Worm (Caenorhabditis elegans) whole organism, early embryonic: ENCODE measurements around the gene R03H10.11.
"Not testable (repeated sequence)": the region's sequence is repeated elsewhere in the genome, so short reads cannot be mapped to it uniquely, and the experiment has no call there.

Experiments used
- B0310.2 ChIP-seq: sonication (generic microtip); optimal IDR thresholded peaks from 2 replicates; lab custom pipeline; 2016; ENCODE audit warnings: mild to moderate bottlenecking, missing genetic modification characterization, missing compliant biosample characterization
- F13C5.2 ChIP-seq: sonication (generic microtip); optimal IDR thresholded peaks from 2 replicates; lab custom pipeline; 2017; ENCODE audit warnings: mild to moderate bottlenecking, missing genetic modification characterization, inconsistent platforms, missing compliant biosample characterization
- aly-1 ChIP-seq: sonication (generic microtip); optimal IDR thresholded peaks from 2 replicates; lab custom pipeline; 2016; ENCODE audit warnings: missing genetic modification characterization, missing compliant biosample characterization
- ama-1 ChIP-seq: fragments of 150-350 bp; optimal IDR thresholded peaks from 2 replicates; lab custom pipeline; 2014
- ceh-13 ChIP-seq: fragments of 200-800 bp; sonication (Bioruptor generic); optimal IDR thresholded peaks from 2 replicates; lab custom pipeline; 2018; ENCODE audit warnings: mild to moderate bottlenecking, missing genetic modification characterization, missing compliant biosample characterization
- ceh-36 ChIP-seq: sonication (generic microtip); optimal IDR thresholded peaks from 2 replicates; lab custom pipeline; 2016; ENCODE audit warnings: missing genetic modification characterization, inconsistent platforms, missing compliant biosample characterization
- ets-7 ChIP-seq: sonication (generic microtip); optimal IDR thresholded peaks from 2 replicates; lab custom pipeline; 2016; ENCODE audit warnings: missing genotype, missing genetic modification characterization, missing compliant biosample characterization
- flt-1 ChIP-seq: fragments of 200-800 bp; sonication (Bioruptor generic); IDR thresholded peaks from 2 replicates; pipeline ENCODE4 v1.3.6; 2022; ENCODE audit warnings: missing genetic modification characterization, missing compliant biosample characterization
- hmbx-1 ChIP-seq: sonication (generic microtip); optimal IDR thresholded peaks from 2 replicates; lab custom pipeline; 2016; ENCODE audit warnings: mild to moderate bottlenecking, missing genetic modification characterization, missing compliant biosample characterization
- hmg-4 ChIP-seq: fragments of 200-800 bp; sonication (Bioruptor generic); optimal IDR thresholded peaks from 2 replicates; lab custom pipeline; 2018; ENCODE audit warnings: mild to moderate bottlenecking, missing genetic modification characterization, missing compliant biosample characterization
- hnd-1 ChIP-seq: sonication (generic microtip); optimal IDR thresholded peaks from 2 replicates; lab custom pipeline; 2016; ENCODE audit warnings: missing genetic modification characterization, missing compliant biosample characterization
- pes-1 ChIP-seq: fragments of 200-800 bp; sonication (Bioruptor generic); IDR thresholded peaks from 2 replicates; pipeline ENCODE4 v1.3.6; 2022; ENCODE audit warnings: missing genetic modification reagents, missing genetic modification characterization, missing compliant biosample characterization
- scrt-1 ChIP-seq: fragments of 200-800 bp; sonication (Bioruptor generic); IDR thresholded peaks from 2 replicates; pipeline ENCODE4 v1.3.6; 2022; ENCODE audit warnings: missing genetic modification characterization, missing compliant biosample characterization
- sea-1 ChIP-seq: fragments of 200-800 bp; sonication (Bioruptor generic); conservative IDR thresholded peaks from 2 replicates; pipeline ENCODE4 v1.3.6; 2022; ENCODE audit warnings: missing genetic modification characterization, missing compliant biosample characterization
- tbx-11 ChIP-seq: fragments of 200-800 bp; sonication (Bioruptor generic); IDR thresholded peaks from 2 replicates; pipeline ENCODE4 v1.3.6; 2022; ENCODE audit warnings: missing genetic modification characterization, missing compliant biosample characterization
- tbx-37 ChIP-seq: fragments of 200-800 bp; sonication (Bioruptor generic); conservative IDR thresholded peaks from 2 replicates; pipeline ENCODE4 v1.3.6; 2022; ENCODE audit warnings: missing genetic modification reagents, missing genetic modification characterization, missing compliant biosample characterization
- tra-4 ChIP-seq: sonication (generic microtip); optimal IDR thresholded peaks from 2 replicates; lab custom pipeline; 2017; ENCODE audit warnings: missing genetic modification characterization, missing compliant biosample characterization

Gene R03H10.11

DNA sequence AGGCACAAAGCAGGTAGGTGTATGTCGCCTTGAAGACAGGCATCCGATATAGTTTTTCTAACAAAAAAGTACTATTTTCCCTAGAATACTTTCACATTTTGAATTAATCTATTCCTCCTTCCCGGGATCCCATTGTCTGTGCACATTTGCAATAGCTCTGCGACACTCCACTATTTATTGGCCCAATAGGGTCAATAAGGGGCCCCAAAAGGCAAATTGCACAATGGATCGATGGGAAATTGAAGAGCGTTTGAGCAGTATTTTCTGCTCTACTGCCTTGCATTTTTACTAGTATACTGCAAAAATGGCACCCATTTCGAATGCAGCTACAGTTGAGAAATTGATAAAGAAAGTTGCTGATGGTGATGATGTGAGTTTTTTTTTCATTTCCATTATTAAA lies at the start of gene R03H10.11:
R03H10.11 (plus strand) TSS at position 301 of the 400 bp plus-strand sequence.
- TF ChIP-seq aly-1 (tag; lab: Kevin White, UChicago) (no peak), flt-1 (no peak), hmbx-1 (tag; lab: Kevin White, UChicago) (no peak), ceh-13 (no peak), sea-1 (GFP tag; lab: Robert Waterston, UW) (no peak), pes-1 (GFP tag; lab: Robert Waterston, UW) (no peak), F13C5.2 (tag; lab: Kevin White, UChicago) (no peak), tbx-11 (GFP tag; lab: Robert Waterston, UW) (no peak), B0310.2 (tag; lab: Kevin White, UChicago) (no peak), hmg-4 (no peak), tbx-37 (GFP tag; lab: Robert Waterston, UW) (no peak), ama-1 (no peak), ets-7 (tag; lab: Kevin White, UChicago) (no peak), hnd-1 (tag; lab: Kevin White, UChicago) (no peak), scrt-1 (GFP tag; lab: Robert Waterston, UW) (no peak)

DNA sequence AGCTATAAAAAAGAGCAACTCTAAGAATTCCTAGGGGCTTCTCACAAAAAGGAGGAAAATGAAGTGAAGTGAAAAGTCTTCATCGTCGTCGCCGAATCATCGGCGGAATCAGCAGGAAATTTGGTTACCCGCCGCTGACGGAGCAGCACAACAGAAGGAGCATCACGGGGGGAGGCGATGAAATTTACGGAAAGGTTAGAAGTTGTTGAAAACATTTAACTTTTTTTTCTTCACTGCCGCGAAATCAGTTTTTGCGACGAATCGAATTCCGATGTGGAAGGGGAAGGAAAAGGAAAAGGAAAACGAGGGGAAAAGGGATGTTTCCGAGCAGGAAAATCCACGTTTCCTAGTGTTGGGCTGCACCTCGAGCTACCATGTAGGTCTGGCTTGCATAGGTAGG lies 49.1 kb upstream of the R03H10.11 start:
- no peak for TF ChIP-seq aly-1 (tag; lab: Kevin White, UChicago)
- no peak for TF ChIP-seq hmbx-1 (tag; lab: Kevin White, UChicago)
- TF ChIP-seq pes-1 (GFP tag; lab: Robert Waterston, UW) = no peak
- no peak for TF ChIP-seq ceh-13
- TF ChIP-seq ama-1 = no peak
- no peak for TF ChIP-seq scrt-1 (GFP tag; lab: Robert Waterston, UW)
- no peak for TF ChIP-seq ets-7 (tag; lab: Kevin White, UChicago)
- TF ChIP-seq flt-1 = no peak
- TF ChIP-seq tbx-11 (GFP tag; lab: Robert Waterston, UW) = no peak
- TF ChIP-seq tra-4 (tag; lab: Kevin White, UChicago) = no peak
- no peak for TF ChIP-seq B0310.2 (tag; lab: Kevin White, UChicago)
- no peak for TF ChIP-seq F13C5.2 (tag; lab: Kevin White, UChicago)
- no peak for TF ChIP-seq hnd-1 (tag; lab: Kevin White, UChicago)
- no peak for TF ChIP-seq sea-1 (GFP tag; lab: Robert Waterston, UW)
- TF ChIP-seq hmg-4 = no peak

- TF ChIP-seq ceh-36 (tag; lab: Kevin White, UChicago) (no peak), ceh-13 (no peak), flt-1 (no peak), tbx-11 (GFP tag; lab: Robert Waterston, UW) (no peak), ets-7 (tag; lab: Kevin White, UChicago) (no peak), hmg-4 (no peak), scrt-1 (GFP tag; lab: Robert Waterston, UW) (no peak), hnd-1 (tag; lab: Kevin White, UChicago) (no peak), F13C5.2 (tag; lab: Kevin White, UChicago) (no peak), tra-4 (tag; lab: Kevin White, UChicago) (no peak), hmbx-1 (tag; lab: Kevin White, UChicago) (no peak), sea-1 (GFP tag; lab: Robert Waterston, UW) (no peak), ama-1 (no peak), B0310.2 (tag; lab: Kevin White, UChicago) (no peak), aly-1 (tag; lab: Kevin White, UChicago) (no peak), pes-1 (GFP tag; lab: Robert Waterston, UW) (no peak), tbx-37 (GFP tag; lab: Robert Waterston, UW) (no peak)
Observed at ce11 chrII:4134688-4135087, 47.8 kb upstream of the R03H10.11 start.

ce11 chrII:4135259-4135658 lies 47.2 kb upstream of the R03H10.11 start, which contains the start of gene ast-1:
TSS of gene ast-1 (minus strand) at chrII:4135359.
- TF ChIP-seq hmg-4; hnd-1 (tag; lab: Kevin White, UChicago); tra-4 (tag; lab: Kevin White, UChicago): not testable (repeated sequence)

- TF ChIP-seq ets-7 (tag; lab: Kevin White, UChicago) = no peak
- TF ChIP-seq hnd-1 (tag; lab: Kevin White, UChicago) = no peak
- TF ChIP-seq aly-1 (tag; lab: Kevin White, UChicago) = no peak
- TF ChIP-seq ceh-36 (tag; lab: Kevin White, UChicago) = no peak
- no peak for TF ChIP-seq tbx-37 (GFP tag; lab: Robert Waterston, UW)
- no peak for TF ChIP-seq scrt-1 (GFP tag; lab: Robert Waterston, UW)
- no peak for TF ChIP-seq B0310.2 (tag; lab: Kevin White, UChicago)
- no peak for TF ChIP-seq tra-4 (tag; lab: Kevin White, UChicago)
- TF ChIP-seq ceh-13 = no peak
- TF ChIP-seq hmbx-1 (tag; lab: Kevin White, UChicago) = no peak
- no peak for TF ChIP-seq sea-1 (GFP tag; lab: Robert Waterston, UW)
- TF ChIP-seq F13C5.2 (tag; lab: Kevin White, UChicago) = no peak
- TF ChIP-seq pes-1 (GFP tag; lab: Robert Waterston, UW) = no peak
- no peak for TF ChIP-seq flt-1
- no peak for TF ChIP-seq hmg-4
- TF ChIP-seq tbx-11 (GFP tag; lab: Robert Waterston, UW) = no peak
- no peak for TF ChIP-seq ama-1
Observed at ce11 chrII:4146039-4146438, 36.4 kb upstream of the R03H10.11 start, which contains the start of gene F56D3.1. TSS of gene F56D3.1 (plus strand) at chrII:4146339.

- TF ChIP-seq flt-1 (no peak), hnd-1 (tag; lab: Kevin White, UChicago) (no peak), ceh-36 (tag; lab: Kevin White, UChicago) (no peak), scrt-1 (GFP tag; lab: Robert Waterston, UW) (no peak), tra-4 (tag; lab: Kevin White, UChicago) (no peak), B0310.2 (tag; lab: Kevin White, UChicago) (no peak), pes-1 (GFP tag; lab: Robert Waterston, UW) (no peak), sea-1 (GFP tag; lab: Robert Waterston, UW) (no peak), ceh-13 (no peak), F13C5.2 (tag; lab: Kevin White, UChicago) (no peak), hmg-4 (no peak), aly-1 (tag; lab: Kevin White, UChicago) (no peak), hmbx-1 (tag; lab: Kevin White, UChicago) (no peak), ets-7 (tag; lab: Kevin White, UChicago) (no peak), tbx-11 (GFP tag; lab: Robert Waterston, UW) (no peak), ama-1 (no peak), tbx-37 (GFP tag; lab: Robert Waterston, UW) (no peak)
Observed at ce11 chrII:4150211-4150610, 32.3 kb upstream of the R03H10.11 start.
